Worm (Caenorhabditis elegans) whole organism, L2 larva: Measurements from ENCODE around the gene popl-5.

ENCODE experiments used
- R02D3.7 ChIP-seq: fragments of 150-350 bp; optimal IDR thresholded peaks from 2 replicates; lab custom pipeline; 2014; ENCODE audit warnings: missing biosample characterization, missing genetic modification characterization
- elt-3 ChIP-seq: sonication (generic microtip); optimal IDR thresholded peaks from 2 replicates; lab custom pipeline; 2017; ENCODE audit warnings: missing biosample characterization, missing genetic modification characterization
- lin-39 ChIP-seq: fragments of 150-350 bp; optimal IDR thresholded peaks from 2 replicates; lab custom pipeline; 2014; ENCODE audit warnings: missing biosample characterization, missing genetic modification reagents, missing genetic modification characterization
- nhr-77 ChIP-seq: fragments of 150-350 bp; optimal IDR thresholded peaks from 2 replicates; lab custom pipeline; 2014; ENCODE audit warnings: missing biosample characterization, missing genetic modification characterization
- skn-1 ChIP-seq: sonication (generic microtip); optimal IDR thresholded peaks from 2 replicates; lab custom pipeline; 2017; ENCODE audit warnings: missing biosample characterization, missing genetic modification characterization
- sma-9 ChIP-seq, 2 experiments: fragments of 150-350 bp in 1 of 2; sonication (generic microtip) in 1 of 2; optimal IDR thresholded peaks; 2 replicates each; lab custom pipeline; 2014 to 2016; ENCODE audit warnings: missing genetic modification characterization in 2 of 2, mild to moderate bottlenecking in 1 of 2, missing biosample characterization in 1 of 2, missing compliant biosample characterization in 1 of 2, missing genetic modification reagents in 1 of 2, moderate library complexity in 1 of 2
- unc-62 ChIP-seq: fragments of 150-350 bp; optimal IDR thresholded peaks from 2 replicates; lab custom pipeline; 2014; ENCODE audit warnings: missing biosample characterization, missing genetic modification reagents, missing genetic modification characterization
- ztf-4 ChIP-seq: fragments of 150-350 bp; optimal IDR thresholded peaks from 2 replicates; lab custom pipeline; 2014; ENCODE audit warnings: missing biosample characterization, missing genetic modification characterization

DNA sequence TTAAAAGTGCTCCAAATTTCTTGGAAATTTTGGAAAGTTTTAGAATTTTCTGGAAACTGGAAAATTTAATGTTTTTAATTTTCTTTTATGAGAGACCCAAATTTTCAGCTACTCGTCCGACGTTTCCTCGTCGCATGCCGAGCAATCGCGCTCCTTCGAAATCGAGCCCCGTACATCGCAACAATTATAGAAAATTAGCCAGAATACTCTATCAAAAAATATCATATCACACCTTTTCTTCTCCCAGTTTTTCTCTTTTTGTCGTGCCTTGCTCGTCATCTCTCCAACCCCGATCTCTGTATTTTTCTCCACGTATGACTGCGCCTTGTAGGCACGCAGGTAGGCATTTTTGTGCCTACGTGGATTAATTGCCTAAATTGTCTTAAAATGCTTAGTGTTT lies 24.8 kb downstream of the popl-5 start:
- TF ChIP-seq skn-1 (no peak), elt-3 (tag; lab: Kevin White, UChicago) (no peak), unc-62 (GFP tag; lab: Kevin White, UChicago) (no peak), R02D3.7 (tag; lab: Kevin White, UChicago) (no peak), sma-9 (GFP tag; optimal IDR thresholded peaks at IDR 0.05; lab: Kevin White, UChicago) (no peak), sma-9 (tag; optimal IDR thresholded peaks at IDR 0.05; lab: Kevin White, UChicago) (no peak), nhr-77 (tag; lab: Kevin White, UChicago) (no peak), lin-39 (tag; lab: Kevin White, UChicago) (no peak), ztf-4 (no peak)
